Worm (Caenorhabditis elegans): Measurements from ENCODE around the gene egas-1.

DNA sequence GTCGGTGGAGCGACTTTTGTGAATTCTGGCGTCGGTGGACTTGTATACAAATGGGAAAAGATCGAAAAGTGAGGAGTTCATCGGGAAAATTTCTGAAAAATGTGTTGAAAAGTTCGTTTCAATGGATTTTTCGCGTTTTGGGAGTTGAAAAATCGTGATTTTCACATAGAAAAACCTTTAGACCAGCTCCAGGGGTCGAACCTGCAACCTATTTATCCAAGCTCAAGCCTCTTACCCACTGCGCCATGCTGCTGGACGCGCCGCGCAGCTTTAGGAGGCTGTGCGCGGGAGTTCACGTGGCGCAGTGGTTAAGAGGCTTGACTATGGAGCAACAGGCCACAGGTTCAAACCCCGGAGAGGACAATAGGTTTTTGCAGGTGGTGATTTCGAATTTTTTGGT is 17.6 kb upstream of the egas-1 start, which contains the start of gene Y69H2.1:
- TF ChIP-seq aha-1 (tag; optimal IDR thresholded peaks at IDR 0.05) (no peak), lin-39 (tag; optimal IDR thresholded peaks at IDR 0.05) (no peak), ztf-11 (tag; optimal IDR thresholded peaks at IDR 0.05) (no peak), blmp-1 (tag; optimal IDR thresholded peaks at IDR 0.05) (no peak), unc-130 (tag; optimal IDR thresholded peaks at IDR 0.05) (no peak), nhr-28 (tag; optimal IDR thresholded peaks at IDR 0.05) (no peak), unc-62 (GFP tag; optimal IDR thresholded peaks at IDR 0.05) (no peak), ceh-82 (tag; optimal IDR thresholded peaks at IDR 0.05) (no peak)
